Worm (Caenorhabditis elegans) whole organism, young adult: Measurements from ENCODE around the gene mut-15.
A peak's percentile ranks its signal among the peaks of the same experiment; 100 is the strongest.

Experiments
- B0019.2 ChIP-seq: fragments of 200-800 bp; sonication (Bioruptor generic); conservative IDR thresholded peaks from 2 replicates; pipeline ENCODE4 v1.3.6; 2022; ENCODE audit warnings: missing genetic modification reagents, missing genetic modification characterization, missing compliant biosample characterization
- B0336.3 ChIP-seq: fragments of 200-800 bp; sonication (Bioruptor generic); IDR thresholded peaks from 2 replicates; pipeline ENCODE4 v1.3.6; 2022; ENCODE audit warnings: missing genetic modification characterization, missing compliant biosample characterization
- C17E4.6 ChIP-seq: fragments of 200-800 bp; sonication (Bioruptor generic); IDR thresholded peaks from 2 replicates; pipeline ENCODE4 v1.3.6; 2022; ENCODE audit warnings: missing genetic modification reagents, missing genetic modification characterization, missing compliant biosample characterization
- F33H1.4 ChIP-seq: fragments of 200-800 bp; sonication (Bioruptor generic); IDR thresholded peaks from 2 replicates; pipeline ENCODE4 v1.3.6; 2022; ENCODE audit warnings: missing genetic modification reagents, missing genetic modification characterization, missing compliant biosample characterization
- F52B5.7 ChIP-seq: sonication (generic microtip); optimal IDR thresholded peaks from 2 replicates; lab custom pipeline; 2016; ENCODE audit warnings: mild to moderate bottlenecking, missing genetic modification characterization, missing compliant biosample characterization
- F55B11.4 ChIP-seq: sonication (generic microtip); optimal IDR thresholded peaks from 2 replicates; lab custom pipeline; 2016; ENCODE audit warnings: missing compliant biosample characterization, missing genetic modification characterization, borderline replicate concordance; ENCODE audit not compliant: insufficient read depth
- Y67H2A.10 ChIP-seq: fragments of 200-800 bp; sonication (Bioruptor generic); conservative IDR thresholded peaks from 2 replicates; pipeline ENCODE4 v1.3.6; 2022; ENCODE audit warnings: missing genetic modification reagents, missing genetic modification characterization, missing compliant biosample characterization
- aptf-2 ChIP-seq: fragments of 200-800 bp; sonication (Bioruptor generic); conservative IDR thresholded peaks from 2 replicates; pipeline ENCODE4 v1.3.6; 2022; ENCODE audit warnings: missing genetic modification reagents, missing genetic modification characterization, missing compliant biosample characterization
- athp-1 ChIP-seq: sonication (generic microtip); optimal IDR thresholded peaks from 2 replicates; lab custom pipeline; 2017; ENCODE audit warnings: mild to moderate bottlenecking, missing genetic modification characterization, missing compliant biosample characterization
- bed-1 ChIP-seq: fragments of 200-800 bp; sonication (Bioruptor generic); IDR thresholded peaks from 2 replicates; pipeline ENCODE4 v1.3.6; 2022; ENCODE audit warnings: missing genetic modification reagents, missing genetic modification characterization, missing compliant biosample characterization
- cebp-1 ChIP-seq, 2 experiments: fragments of 200-800 bp in 1 of 2; sonication (Bioruptor generic) in 1 of 2; sonication (generic microtip) in 1 of 2; IDR thresholded peaks in 1 of 2; optimal IDR thresholded peaks in 1 of 2; 2 replicates each; pipeline versions ENCODE4 v1.3.6 to Lab custom; 2017 to 2022; ENCODE audit warnings: missing compliant biosample characterization in 2 of 2, missing genetic modification characterization in 2 of 2, mild to moderate bottlenecking in 1 of 2, missing genetic modification reagents in 1 of 2, moderate library complexity in 1 of 2
- cebp-2 ChIP-seq: fragments of 200-800 bp; sonication (Bioruptor generic); IDR thresholded peaks from 2 replicates; pipeline ENCODE4 v1.3.6; 2022; ENCODE audit warnings: missing genetic modification characterization, missing compliant biosample characterization
- ceh-91 ChIP-seq: fragments of 200-800 bp; sonication (Bioruptor generic); IDR thresholded peaks from 2 replicates; pipeline ENCODE4 v1.3.6; 2022; ENCODE audit warnings: missing genetic modification reagents, missing genetic modification characterization, missing compliant biosample characterization
- dox-1 ChIP-seq: fragments of 200-800 bp; sonication (Bioruptor generic); IDR thresholded peaks from 2 replicates; pipeline ENCODE4 v1.3.6; 2022; ENCODE audit warnings: missing genetic modification reagents, missing genetic modification characterization, missing compliant biosample characterization
- ets-4 ChIP-seq: fragments of 200-800 bp; sonication (Bioruptor generic); optimal IDR thresholded peaks from 2 replicates; lab custom pipeline; 2018; ENCODE audit warnings: mild to moderate bottlenecking, missing genetic modification characterization, missing compliant biosample characterization
- hlh-26 ChIP-seq: fragments of 200-800 bp; sonication (Bioruptor generic); conservative IDR thresholded peaks from 2 replicates; pipeline ENCODE4 v1.3.6; 2022; ENCODE audit warnings: missing genetic modification reagents, missing genetic modification characterization, missing compliant biosample characterization
- hsf-1 ChIP-seq: fragments of 200-800 bp; sonication (Bioruptor generic); IDR thresholded peaks from 2 replicates; pipeline ENCODE4 v1.3.6; 2022; ENCODE audit warnings: missing genetic modification reagents, missing genetic modification characterization, missing compliant biosample characterization
- lin-35 ChIP-seq, 3 experiments: fragments of 150-350 bp in 2 of 3; sonication (generic microtip) in 1 of 3; optimal IDR thresholded peaks; 2 replicates each; lab custom pipeline; 2014 to 2018; ENCODE audit warnings: missing biosample characterization in 3 of 3, missing genetic modification characterization in 3 of 3, missing genetic modification reagents in 3 of 3
- madf-10 ChIP-seq: sonication (generic microtip); optimal IDR thresholded peaks from 2 replicates; lab custom pipeline; 2016; ENCODE audit warnings: mild to moderate bottlenecking, missing genetic modification characterization, missing compliant biosample characterization
- madf-8 ChIP-seq: fragments of 200-800 bp; sonication (Bioruptor generic); conservative IDR thresholded peaks from 2 replicates; pipeline ENCODE4 v1.3.6; 2022; ENCODE audit warnings: missing genetic modification reagents, missing genetic modification characterization, missing compliant biosample characterization
- mcd-1 ChIP-seq: fragments of 200-800 bp; sonication (Bioruptor generic); IDR thresholded peaks from 2 replicates; pipeline ENCODE4 v1.3.6; 2022; ENCODE audit warnings: missing genetic modification reagents, missing genetic modification characterization, missing compliant biosample characterization
- nfya-1 ChIP-seq: sonication (generic microtip); optimal IDR thresholded peaks from 2 replicates; lab custom pipeline; 2017; ENCODE audit warnings: antibody characterized with exemption, missing compliant biosample characterization, missing genetic modification characterization, borderline replicate concordance; ENCODE audit not compliant: insufficient read depth
- nfya-2 ChIP-seq: fragments of 200-800 bp; sonication (Bioruptor generic); IDR thresholded peaks from 2 replicates; pipeline ENCODE4 v1.3.6; 2022; ENCODE audit warnings: missing genetic modification reagents, missing genetic modification characterization, missing compliant biosample characterization
- nhr-120 ChIP-seq: fragments of 200-800 bp; sonication (Bioruptor generic); IDR thresholded peaks from 2 replicates; pipeline ENCODE4 v1.3.6; 2022; ENCODE audit warnings: missing genetic modification characterization, missing compliant biosample characterization
- nhr-80 ChIP-seq: sonication (generic microtip); optimal IDR thresholded peaks from 2 replicates; lab custom pipeline; 2016; ENCODE audit warnings: missing genetic modification characterization, missing compliant biosample characterization
- nhr-90 ChIP-seq: sonication (generic microtip); optimal IDR thresholded peaks from 2 replicates; lab custom pipeline; 2016; ENCODE audit warnings: missing genotype, mild to moderate bottlenecking, missing genetic modification characterization, missing compliant biosample characterization
- rcor-1 ChIP-seq: fragments of 200-800 bp; sonication (Bioruptor generic); IDR thresholded peaks from 2 replicates; pipeline ENCODE4 v1.3.6; 2022; ENCODE audit warnings: missing genetic modification reagents, missing genetic modification characterization, missing compliant biosample characterization
- rpc-1 ChIP-seq, 2 experiments: fragments of 150-350 bp in 1 of 2; sonication (generic microtip) in 1 of 2; optimal IDR thresholded peaks; 2 replicates each; lab custom pipeline; 2014 to 2018; ENCODE audit warnings: missing biosample characterization in 1 of 2, missing genetic modification characterization in 1 of 2, missing genetic modification reagents in 1 of 2, missing genotype in 1 of 2
- sea-2 ChIP-seq: fragments of 200-800 bp; sonication (Bioruptor generic); IDR thresholded peaks from 2 replicates; pipeline ENCODE4 v1.3.6; 2022; ENCODE audit warnings: missing genetic modification characterization, missing compliant biosample characterization
- snpc-1.3 ChIP-seq: sonication (generic microtip); optimal IDR thresholded peaks from 2 replicates; lab custom pipeline; 2017; ENCODE audit warnings: missing genetic modification characterization, mild to moderate bottlenecking, missing compliant biosample characterization, antibody characterized with exemption, moderate library complexity, missing genotype, missing genetic modification reagents; ENCODE audit not compliant: insufficient read depth
- snpc-3.4 ChIP-seq: sonication (generic microtip); optimal IDR thresholded peaks from 2 replicates; lab custom pipeline; 2017; ENCODE audit warnings: missing genetic modification characterization, mild to moderate bottlenecking, missing compliant biosample characterization, antibody characterized with exemption, moderate library complexity, missing genotype, missing genetic modification reagents
- snpc-4 ChIP-seq, 5 experiments: fragments of 150-350 bp in 1 of 5; sonication (generic microtip) in 4 of 5; optimal IDR thresholded peaks; 2 replicates each; lab custom pipeline; 2014 to 2018; ENCODE audit warnings: missing genetic modification characterization in 5 of 5, missing biosample characterization in 3 of 5, antibody characterized with exemption in 2 of 5, mild to moderate bottlenecking in 2 of 5, missing compliant biosample characterization in 2 of 5, missing genotype in 2 of 5, moderate library complexity in 2 of 5, missing genetic modification reagents in 1 of 5
- unc-130 ChIP-seq: sonication (generic microtip); optimal IDR thresholded peaks from 2 replicates; lab custom pipeline; 2016; ENCODE audit warnings: missing genetic modification reagents, missing genetic modification characterization, missing compliant biosample characterization
- xnd-1 ChIP-seq: sonication (generic microtip); optimal IDR thresholded peaks from 2 replicates; lab custom pipeline; 2016; ENCODE audit warnings: missing genotype, missing genetic modification reagents, missing genetic modification characterization, missing compliant biosample characterization
- ztf-25 ChIP-seq: fragments of 200-800 bp; sonication (Bioruptor generic); IDR thresholded peaks from 2 replicates; pipeline ENCODE4 v1.3.6; 2022; ENCODE audit warnings: missing genetic modification reagents, missing genetic modification characterization, missing compliant biosample characterization

mut-15 gene

ce11 chrV:14992627-14993117 lies 9.7 kb upstream of the mut-15 start, which contains the start of gene T01C3.3 (continued):
- TF ChIP-seq madf-8 (GFP tag; lab: Robert Waterston, UW) (peak; percentile 92), F33H1.4 (GFP tag; lab: Robert Waterston, UW) (peak; percentile 78), ceh-91 (peak; percentile 92), nfya-1 (tag; lab: Kevin White, UChicago) (no peak), rcor-1 (GFP tag; lab: Robert Waterston, UW) (peak; percentile 56), lin-35 (GFP tag; optimal IDR thresholded peaks at IDR 0.05; lab: Kevin White, UChicago) (peak in 1 of 3 experiments; percentile 59), snpc-3.4 (tag; lab: Kevin White, UChicago) (peak; percentile 72), dox-1 (GFP tag; lab: Robert Waterston, UW) (peak; percentile 57), unc-130 (peak; percentile 17), bed-1 (no peak), athp-1 (tag; lab: Kevin White, UChicago) (no peak), xnd-1 (tag; lab: Kevin White, UChicago) (peak; percentile 91), snpc-4 (GFP tag; optimal IDR thresholded peaks at IDR 0.05; lab: Kevin White, UChicago) (peak; percentile 22), snpc-4 (tag; optimal IDR thresholded peaks at IDR 0.05; lab: Kevin White, UChicago) (peak in 1 of 4 experiments; percentile 10), nfya-2 (GFP tag; lab: Robert Waterston, UW) (no peak), aptf-2 (GFP tag; lab: Robert Waterston, UW) (no peak), C17E4.6 (GFP tag; lab: Robert Waterston, UW) (0 out of 2 replicates have a peak, but pooled peaks have one; percentile 34), ztf-25 (GFP tag; lab: Robert Waterston, UW) (0 out of 2 replicates have a peak, but pooled peaks have one; percentile 24), snpc-1.3 (peak; percentile 13), cebp-1 (GFP tag; IDR thresholded peaks at IDR 0.05; lab: Robert Waterston, UW) (no peak), cebp-1 (tag; optimal IDR thresholded peaks at IDR 0.05; lab: Kevin White, UChicago) (no peak), hlh-26 (GFP tag; lab: Robert Waterston, UW) (no peak), B0019.2 (peak; percentile 65; the same call in 1 of the 2 replicates)

ce11 chrV:14993620-14994019 lies 8.7 kb upstream of the mut-15 start, which contains the start of gene fil-1:
TSS of gene fil-1 (plus strand) at chrV:14993838.
- TF ChIP-seq nhr-80 (tag; lab: Kevin White, UChicago) (peak; percentile 22), ets-4 (no peak)

- TF ChIP-seq madf-10 (tag; lab: Kevin White, UChicago) (no peak), nhr-120 (no peak), B0336.3 (GFP tag; lab: Robert Waterston, UW) (no peak), mcd-1 (GFP tag; lab: Robert Waterston, UW) (no peak), hsf-1 (GFP tag; lab: Robert Waterston, UW) (no peak), cebp-1 (GFP tag; IDR thresholded peaks at IDR 0.05; lab: Robert Waterston, UW) (no peak), cebp-1 (tag; optimal IDR thresholded peaks at IDR 0.05; lab: Kevin White, UChicago) (no peak), C17E4.6 (GFP tag; lab: Robert Waterston, UW) (no peak), F52B5.7 (tag; lab: Kevin White, UChicago) (no peak), nhr-90 (no peak), F55B11.4 (no peak), rpc-1 (optimal IDR thresholded peaks at IDR 0.05; lab: Kevin White, UChicago) (no peak), rpc-1 (tag; optimal IDR thresholded peaks at IDR 0.05; lab: Kevin White, UChicago) (no peak), Y67H2A.10 (no peak), cebp-2 (GFP tag; lab: Robert Waterston, UW) (no peak), snpc-4 (GFP tag; optimal IDR thresholded peaks at IDR 0.05; lab: Kevin White, UChicago) (no peak), snpc-4 (tag; optimal IDR thresholded peaks at IDR 0.05; lab: Kevin White, UChicago) (no peak), sea-2 (GFP tag; lab: Robert Waterston, UW) (no peak)
Measured at ce11 chrV:14996236-14996635, 6.1 kb upstream of the mut-15 start, which contains the start of gene irld-14. TSS of gene irld-14 (plus strand) at chrV:14996536.
